Fruit fly (Drosophila melanogaster) whole organism, wandering third instar larva: ENCODE measurements around the gene tll.

ENCODE experiments used
- CrebA ChIP-seq: fragments of 200-800 bp; sonication (Bioruptor generic); optimal IDR thresholded peaks from 2 replicates; lab custom pipeline; 2016; ENCODE audit warnings: missing biosample characterization, mild to moderate bottlenecking, missing genetic modification characterization, borderline replicate concordance
- Dfd ChIP-seq: fragments of >200 bp; optimal IDR thresholded peaks from 2 replicates; lab custom pipeline; 2017; ENCODE audit warnings: missing biosample characterization, missing genetic modification characterization
- Myc ChIP-seq: fragments of >200 bp; optimal IDR thresholded peaks from 2 replicates; lab custom pipeline; 2017
- dsf ChIP-seq: sonication (Bioruptor generic); optimal IDR thresholded peaks from 2 replicates; lab custom pipeline; 2016; ENCODE audit warnings: missing biosample characterization, missing genetic modification characterization, borderline replicate concordance
- h ChIP-seq: fragments of 200-800 bp; sonication (Bioruptor generic); optimal IDR thresholded peaks from 3 replicates; lab custom pipeline; 2016; ENCODE audit warnings: missing biosample characterization, mild to moderate bottlenecking, missing genetic modification characterization
- psq ChIP-seq: fragments of 200-800 bp; sonication (Bioruptor generic); optimal IDR thresholded peaks from 3 replicates; lab custom pipeline; 2017; ENCODE audit warnings: missing biosample characterization, mild to moderate bottlenecking, missing genetic modification characterization, moderate library complexity
- rgr ChIP-seq: fragments of 200-800 bp; sonication (Bioruptor generic); optimal IDR thresholded peaks from 3 replicates; lab custom pipeline; 2016; ENCODE audit warnings: missing biosample characterization, mild to moderate bottlenecking, missing genetic modification characterization
- sv ChIP-seq: fragments of 200-800 bp; sonication (Bioruptor generic); optimal IDR thresholded peaks from 3 replicates; lab custom pipeline; 2016; ENCODE audit warnings: missing biosample characterization, missing genetic modification characterization
- tai ChIP-seq: sonication (Bioruptor generic); optimal IDR thresholded peaks from 2 replicates; lab custom pipeline; 2016; ENCODE audit warnings: missing biosample characterization, missing genetic modification characterization
- usp ChIP-seq: fragments of >200 bp; optimal IDR thresholded peaks from 2 replicates; lab custom pipeline; 2017; ENCODE audit warnings: missing biosample characterization, missing genetic modification characterization
- woc ChIP-seq: sonication (Bioruptor generic); optimal IDR thresholded peaks from 2 replicates; lab custom pipeline; 2016; ENCODE audit warnings: missing biosample characterization, mild to moderate bottlenecking, missing genetic modification characterization

DNA sequence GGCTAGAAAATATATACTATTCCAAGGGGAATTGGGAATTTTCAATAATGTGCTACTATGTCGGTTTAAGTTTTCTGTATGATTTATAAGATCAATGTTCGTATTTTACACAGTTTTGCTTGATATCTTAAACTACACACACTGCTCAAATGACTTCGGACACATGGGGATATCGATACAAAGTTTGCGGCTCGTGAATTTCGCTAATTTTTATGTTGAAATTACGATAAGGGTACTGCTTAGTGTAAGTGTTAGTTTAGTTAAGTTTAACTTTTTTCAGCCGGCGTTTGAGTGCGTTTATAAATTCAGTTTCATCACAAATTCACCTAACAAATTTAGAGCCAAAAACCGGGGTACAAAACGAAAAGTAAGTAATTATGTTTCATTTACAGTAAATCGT lies 31.3 kb downstream of the tll start, which contains the start of gene CG15547:
- no peak for TF ChIP-seq tai
- TF ChIP-seq usp (GFP tag; lab: Kevin White, UChicago) = no peak
- no peak for TF ChIP-seq dsf (GFP tag; lab: Kevin White, UChicago)
- TF ChIP-seq Dfd (GFP tag; lab: Kevin White, UChicago) = no peak
- no peak for TF ChIP-seq sv (GFP tag; lab: Kevin White, UChicago)
- TF ChIP-seq Myc (lab: Kevin White, UChicago) = no peak
- no peak for TF ChIP-seq psq (GFP tag; lab: Kevin White, UChicago)
- TF ChIP-seq rgr (GFP tag; lab: Kevin White, UChicago) = no peak
- TF ChIP-seq h (GFP tag; lab: Kevin White, UChicago) = no peak
- TF ChIP-seq CrebA (GFP tag; lab: Kevin White, UChicago) = no peak
- TF ChIP-seq woc (GFP tag; lab: Kevin White, UChicago) = no peak
